Fruit fly (Drosophila melanogaster) whole organism, embryonic: ENCODE results near the gene janB.

Source experiments
- Bteb2 ChIP-seq: fragments of 200-800 bp; sonication (Bioruptor generic); optimal IDR thresholded peaks from 2 replicates; lab custom pipeline; 2016; ENCODE audit warnings: missing biosample characterization, missing genetic modification characterization
- CG10959 ChIP-seq: fragments of 200-800 bp; sonication (Bioruptor generic); IDR thresholded peaks from 2 replicates; pipeline ENCODE4 v1.3.6; 2022; ENCODE audit warnings: missing biosample characterization, missing genetic modification characterization
- CG11723 ChIP-seq: fragments of 200-800 bp; sonication (Bioruptor generic); optimal IDR thresholded peaks from 2 replicates; lab custom pipeline; 2017; ENCODE audit warnings: missing biosample characterization, mild to moderate bottlenecking, missing genetic modification characterization
- CG1233 ChIP-seq: fragments of 200-800 bp; sonication (Bioruptor generic); optimal IDR thresholded peaks from 4 replicates; lab custom pipeline; 2018; ENCODE audit warnings: missing biosample characterization, mild to moderate bottlenecking, missing genetic modification characterization
- CG13424 ChIP-seq: fragments of 200-800 bp; sonication (Bioruptor generic); optimal IDR thresholded peaks from 2 replicates; lab custom pipeline; 2019; ENCODE audit warnings: missing biosample characterization, mild to moderate bottlenecking, missing genetic modification characterization, moderate library complexity
- CG15696 ChIP-seq: fragments of 200-800 bp; sonication (Bioruptor generic); optimal IDR thresholded peaks from 2 replicates; lab custom pipeline; 2019; ENCODE audit warnings: missing biosample characterization, mild to moderate bottlenecking, missing genetic modification characterization, moderate library complexity
- CG17361 ChIP-seq: fragments of 200-800 bp; sonication (Bioruptor generic); IDR thresholded peaks from 3 replicates; pipeline ENCODE4 v1.3.6; 2022; ENCODE audit warnings: missing biosample characterization, missing genetic modification characterization
- CG2889 ChIP-seq: fragments of 200-800 bp; sonication (Bioruptor generic); IDR thresholded peaks from 3 replicates; pipeline ENCODE4 v1.3.6; 2022; ENCODE audit warnings: missing biosample characterization, missing genetic modification characterization
- CG30403 ChIP-seq: fragments of 200-800 bp; sonication (Bioruptor generic); optimal IDR thresholded peaks from 3 replicates; lab custom pipeline; 2016; ENCODE audit warnings: missing biosample characterization, missing genetic modification characterization
- CG31365 ChIP-seq: fragments of 200-800 bp; sonication (Bioruptor generic); optimal IDR thresholded peaks from 2 replicates; lab custom pipeline; 2018; ENCODE audit warnings: missing biosample characterization, mild to moderate bottlenecking, missing genetic modification characterization
- CG34224 ChIP-seq: fragments of 200-800 bp; sonication (Bioruptor generic); IDR thresholded peaks from 3 replicates; pipeline ENCODE4 v1.3.6; 2022; ENCODE audit warnings: missing biosample characterization, missing genetic modification characterization; ENCODE audit not compliant: partially characterized antibody
- CG34376 ChIP-seq: fragments of 200-800 bp; sonication (Bioruptor generic); optimal IDR thresholded peaks from 2 replicates; lab custom pipeline; 2018; ENCODE audit warnings: missing biosample characterization, mild to moderate bottlenecking, missing genetic modification characterization
- CG43689 ChIP-seq: fragments of 200-800 bp; sonication (Bioruptor generic); IDR thresholded peaks from 2 replicates; pipeline ENCODE4 v1.3.6; 2022; ENCODE audit warnings: missing biosample characterization, missing genetic modification characterization
- CG4707 ChIP-seq: fragments of 200-800 bp; sonication (Bioruptor generic); optimal IDR thresholded peaks from 2 replicates; lab custom pipeline; 2018; ENCODE audit warnings: missing biosample characterization, mild to moderate bottlenecking, missing genetic modification characterization, moderate library complexity
- CG8359 ChIP-seq: fragments of 200-800 bp; sonication (Bioruptor generic); optimal IDR thresholded peaks from 2 replicates; lab custom pipeline; 2017; ENCODE audit warnings: missing biosample characterization, mild to moderate bottlenecking, missing genetic modification characterization, borderline replicate concordance
- Dip2 ChIP-seq: fragments of 200-800 bp; sonication (Bioruptor generic); IDR thresholded peaks from 2 replicates; pipeline ENCODE4 v1.3.6; 2022; ENCODE audit warnings: missing biosample characterization, missing genetic modification characterization
- Dref ChIP-seq: fragments of 200-800 bp; sonication (Bioruptor generic); IDR thresholded peaks from 2 replicates; pipeline ENCODE4 v1.3.6; 2022; ENCODE audit warnings: missing biosample characterization, missing genetic modification characterization
- E2f2 ChIP-seq: fragments of 200-800 bp; sonication (Bioruptor generic); IDR thresholded peaks from 2 replicates; pipeline ENCODE4 v1.3.6; 2022; ENCODE audit warnings: missing biosample characterization, missing genetic modification characterization
- HLHmδ ChIP-seq: fragments of 200-800 bp; sonication (Bioruptor generic); optimal IDR thresholded peaks from 2 replicates; lab custom pipeline; 2018; ENCODE audit warnings: missing biosample characterization, mild to moderate bottlenecking, missing genetic modification characterization, moderate library complexity
- Hey ChIP-seq: fragments of 200-800 bp; sonication (Bioruptor generic); optimal IDR thresholded peaks from 3 replicates; lab custom pipeline; 2018; ENCODE audit warnings: missing biosample characterization, mild to moderate bottlenecking, missing genetic modification characterization
- Hr3 ChIP-seq: fragments of 200-800 bp; sonication (Bioruptor generic); optimal IDR thresholded peaks from 3 replicates; lab custom pipeline; 2016; ENCODE audit warnings: missing biosample characterization, missing genetic modification characterization
- Kr ChIP-seq: fragments of 200-800 bp; sonication (Bioruptor generic); optimal IDR thresholded peaks from 2 replicates; lab custom pipeline; 2017; ENCODE audit warnings: missing biosample characterization, mild to moderate bottlenecking, missing genetic modification characterization
- Nf-YC ChIP-seq: fragments of 200-800 bp; optimal IDR thresholded peaks from 3 replicates; lab custom pipeline; 2019; ENCODE audit warnings: missing biosample characterization, mild to moderate bottlenecking, missing genetic modification characterization, moderate library complexity
- PHDP ChIP-seq: fragments of 200-800 bp; sonication (Bioruptor generic); optimal IDR thresholded peaks from 3 replicates; lab custom pipeline; 2018; ENCODE audit warnings: missing biosample characterization, mild to moderate bottlenecking, missing genetic modification characterization, moderate library complexity
- Rfx ChIP-seq: fragments of 200-800 bp; sonication (Bioruptor generic); IDR thresholded peaks from 2 replicates; pipeline ENCODE4 v1.3.6; 2022; ENCODE audit warnings: missing biosample characterization, missing genetic modification characterization
- Spps ChIP-seq: fragments of 200-800 bp; sonication (Bioruptor generic); optimal IDR thresholded peaks from 2 replicates; lab custom pipeline; 2018; ENCODE audit warnings: missing biosample characterization, mild to moderate bottlenecking, missing genetic modification characterization
- ac ChIP-seq: fragments of 200-800 bp; sonication (Bioruptor generic); optimal IDR thresholded peaks from 3 replicates; lab custom pipeline; 2017; ENCODE audit warnings: missing biosample characterization, mild to moderate bottlenecking, missing genetic modification characterization
- al ChIP-seq: fragments of 200-800 bp; sonication (Bioruptor generic); IDR thresholded peaks from 2 replicates; pipeline ENCODE4 v1.3.6; 2022; ENCODE audit warnings: missing biosample characterization, missing genetic modification characterization
- cg ChIP-seq: fragments of 200-800 bp; sonication (Bioruptor generic); optimal IDR thresholded peaks from 3 replicates; lab custom pipeline; 2019; ENCODE audit warnings: missing biosample characterization, mild to moderate bottlenecking, missing genetic modification characterization, moderate library complexity
- chinmo ChIP-seq: fragments of 200-800 bp; sonication (Bioruptor generic); IDR thresholded peaks from 4 replicates; pipeline ENCODE4 v1.3.6; 2022; ENCODE audit warnings: missing biosample characterization, missing genetic modification characterization; ENCODE audit not compliant: partially characterized antibody
- crol ChIP-seq: fragments of 200-800 bp; sonication (Bioruptor generic); IDR thresholded peaks from 2 replicates; pipeline ENCODE4 v1.3.6; 2022; ENCODE audit warnings: missing biosample characterization, missing genetic modification characterization
- da ChIP-seq: fragments of 200-800 bp; sonication (Bioruptor generic); optimal IDR thresholded peaks from 2 replicates; lab custom pipeline; 2016; ENCODE audit warnings: missing biosample characterization, missing genetic modification characterization
- dm ChIP-seq: fragments of 200-800 bp; sonication (Bioruptor generic); optimal IDR thresholded peaks from 3 replicates; lab custom pipeline; 2016; ENCODE audit warnings: missing biosample characterization, missing genetic modification characterization
- esg ChIP-seq: fragments of 200-800 bp; sonication (Bioruptor generic); conservative IDR thresholded peaks from 2 replicates; pipeline ENCODE4 v1.3.6; 2022; ENCODE audit warnings: missing biosample characterization, missing genetic modification characterization
- eyg ChIP-seq: fragments of 200-800 bp; sonication (Bioruptor generic); optimal IDR thresholded peaks from 3 replicates; lab custom pipeline; 2016; ENCODE audit warnings: missing biosample characterization, missing genetic modification characterization
- fd64A ChIP-seq: fragments of 200-800 bp; sonication (Bioruptor generic); optimal IDR thresholded peaks from 3 replicates; lab custom pipeline; 2018; ENCODE audit warnings: missing biosample characterization, mild to moderate bottlenecking, missing genetic modification characterization
- gro ChIP-seq: fragments of 200-800 bp; sonication (Bioruptor generic); optimal IDR thresholded peaks from 2 replicates; lab custom pipeline; 2016; ENCODE audit warnings: missing biosample characterization, missing genetic modification characterization
- gt ChIP-seq: fragments of 200-800 bp; sonication (Bioruptor generic); IDR thresholded peaks from 2 replicates; pipeline ENCODE4 v1.3.6; 2022; ENCODE audit warnings: missing biosample characterization, missing genetic modification characterization
- jing ChIP-seq: fragments of 200-800 bp; sonication (Bioruptor generic); optimal IDR thresholded peaks from 2 replicates; lab custom pipeline; 2018; ENCODE audit warnings: missing biosample characterization, mild to moderate bottlenecking, missing genetic modification characterization
- lilli ChIP-seq: fragments of 200-800 bp; sonication (Bioruptor generic); optimal IDR thresholded peaks from 3 replicates; lab custom pipeline; 2016; ENCODE audit warnings: missing biosample characterization, missing genetic modification characterization
- nerfin-2 ChIP-seq: fragments of 200-800 bp; sonication (Bioruptor generic); IDR thresholded peaks from 2 replicates; pipeline ENCODE4 v1.3.6; 2022; ENCODE audit warnings: missing biosample characterization, missing genetic modification characterization; ENCODE audit not compliant: partially characterized antibody
- nmo ChIP-seq: fragments of 200-800 bp; sonication (Bioruptor generic); optimal IDR thresholded peaks from 2 replicates; lab custom pipeline; 2018; ENCODE audit warnings: missing biosample characterization, mild to moderate bottlenecking, missing genetic modification characterization, moderate library complexity
- org-1 ChIP-seq: fragments of 200-800 bp; sonication (Bioruptor generic); optimal IDR thresholded peaks from 2 replicates; lab custom pipeline; 2017; ENCODE audit warnings: missing biosample characterization, missing genetic modification characterization
- prd ChIP-seq, 3 experiments: fragments of >200 bp in 2 of 3; fragments of 200-800 bp in 1 of 3; sonication (Bioruptor generic) in 1 of 3; optimal IDR thresholded peaks in 2 of 3; IDR thresholded peaks in 1 of 3; 2 replicates in 2 of 3; 3 replicates in 1 of 3; pipeline versions ENCODE4 v1.3.6 to Lab custom; 2017 to 2022; ENCODE audit warnings: missing biosample characterization in 1 of 3, missing genetic modification characterization in 1 of 3
- ranshi ChIP-seq: fragments of 200-800 bp; sonication (Bioruptor generic); IDR thresholded peaks from 2 replicates; pipeline ENCODE4 v1.3.6; 2022; ENCODE audit warnings: missing biosample characterization, missing genetic modification characterization
- seq ChIP-seq: fragments of 200-800 bp; sonication (Bioruptor generic); IDR thresholded peaks from 2 replicates; pipeline ENCODE4 v1.3.6; 2022; ENCODE audit warnings: missing biosample characterization, missing genetic modification characterization
- sug ChIP-seq: fragments of 200-800 bp; optimal IDR thresholded peaks from 2 replicates; lab custom pipeline; 2019; ENCODE audit warnings: missing biosample characterization, mild to moderate bottlenecking, missing genetic modification characterization, moderate library complexity
- tgo ChIP-seq: fragments of 200-800 bp; sonication (Bioruptor generic); IDR thresholded peaks from 3 replicates; pipeline ENCODE4 v1.3.6; 2022; ENCODE audit warnings: missing biosample characterization, missing genetic modification characterization
- tll ChIP-seq, 2 experiments: fragments of 200-800 bp in 1 of 2; fragments of >200 bp in 1 of 2; sonication (Bioruptor generic) in 1 of 2; optimal IDR thresholded peaks; 2 replicates each; lab custom pipeline; 2017 to 2019; ENCODE audit warnings: missing biosample characterization in 2 of 2, missing genetic modification characterization in 2 of 2, mild to moderate bottlenecking in 1 of 2, moderate library complexity in 1 of 2
- tna ChIP-seq: fragments of 200-800 bp; sonication (Bioruptor generic); IDR thresholded peaks from 2 replicates; pipeline ENCODE4 v1.3.6; 2022; ENCODE audit warnings: missing biosample characterization, missing genetic modification characterization; ENCODE audit not compliant: partially characterized antibody
- tup ChIP-seq: fragments of 200-800 bp; sonication (Bioruptor generic); optimal IDR thresholded peaks from 2 replicates; lab custom pipeline; 2016; ENCODE audit warnings: missing biosample characterization, mild to moderate bottlenecking, missing genetic modification characterization, moderate library complexity

Gene janB

DNA sequence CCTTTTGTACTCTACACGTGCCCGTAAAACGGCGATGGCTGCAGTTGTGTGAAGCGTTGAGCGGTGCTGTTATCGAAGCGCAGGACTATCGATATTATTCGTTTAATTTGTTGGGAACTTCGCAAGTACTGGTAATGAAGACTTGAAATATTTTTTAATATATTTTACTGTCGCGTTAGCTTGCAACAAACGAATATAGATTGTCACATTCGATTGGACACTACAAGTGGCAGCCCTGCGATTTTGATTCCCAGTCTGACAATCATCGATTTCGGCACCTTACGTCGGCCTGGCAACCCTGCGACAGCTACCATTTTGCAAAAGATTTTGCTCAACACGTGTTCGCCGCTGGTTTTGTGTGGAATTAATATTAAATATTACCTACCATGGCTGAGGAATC is 33.9 kb downstream of the janB start, which contains the start of the genes Nlp and Nph (continued):
- no peak for TF ChIP-seq CG11723 (GFP tag; lab: Kevin White, UChicago)
- TF ChIP-seq Bteb2 (GFP tag; lab: Kevin White, UChicago) = no peak
- no peak for TF ChIP-seq cg (GFP tag; lab: Kevin White, UChicago)
- TF ChIP-seq seq (GFP tag; lab: Robert Waterston, UW) = no peak
- TF ChIP-seq Nf-YC (tag; lab: Kevin White, UChicago) = peak; percentile 39
- TF ChIP-seq Hey (tag; lab: Kevin White, UChicago) = no peak
- TF ChIP-seq org-1 = no peak
- no peak for TF ChIP-seq crol
- TF ChIP-seq gt = no peak
- no peak for TF ChIP-seq jing (GFP tag; lab: Kevin White, UChicago)
- peak; percentile 89 for TF ChIP-seq dm (GFP tag; lab: Kevin White, UChicago)
- TF ChIP-seq CG17361 (GFP tag; lab: Robert Waterston, UW) = no peak
- no peak for TF ChIP-seq ac
- peak; percentile 78 for TF ChIP-seq nerfin-2 (GFP tag; lab: Robert Waterston, UW)
- no peak for TF ChIP-seq da (GFP tag; lab: Kevin White, UChicago)
- TF ChIP-seq Rfx (GFP tag; lab: Robert Waterston, UW) = peak; percentile 48; the same call in 1 of the 2 replicates
- TF ChIP-seq al (GFP tag; lab: Robert Waterston, UW) = no peak
- no peak for TF ChIP-seq CG2889 (GFP tag; lab: Robert Waterston, UW)
- TF ChIP-seq lilli (GFP tag; lab: Kevin White, UChicago) = peak; percentile 54
- TF ChIP-seq CG1233 (GFP tag; lab: Kevin White, UChicago) = no peak
- no peak for TF ChIP-seq eyg (GFP tag; lab: Kevin White, UChicago)
- TF ChIP-seq chinmo (GFP tag; lab: Robert Waterston, UW) = peak; percentile 74; the same call in 1 of the 4 replicates
- no peak for TF ChIP-seq fd64A (GFP tag; lab: Kevin White, UChicago)
- peak; percentile 67 for TF ChIP-seq nmo
- peak; percentile 40 for TF ChIP-seq CG30403 (GFP tag; lab: Kevin White, UChicago)
- TF ChIP-seq esg = no peak
- TF ChIP-seq CG13424 (tag; lab: Kevin White, UChicago) = peak; percentile 15
- no peak for TF ChIP-seq gro (GFP tag; lab: Kevin White, UChicago)
- TF ChIP-seq CG8359 (GFP tag; lab: Kevin White, UChicago) = no peak
- TF ChIP-seq PHDP (tag; lab: Kevin White, UChicago) = no peak
- TF ChIP-seq tup (GFP tag; lab: Kevin White, UChicago) = no peak
- TF ChIP-seq CG43689 (GFP tag; lab: Robert Waterston, UW) = no peak
- peak; percentile 92 for TF ChIP-seq CG34224 (GFP tag; lab: Robert Waterston, UW)
- no peak for TF ChIP-seq HLHmδ
- TF ChIP-seq Spps (tag; lab: Kevin White, UChicago) = peak; percentile 7
- peak; percentile 71 for TF ChIP-seq Dref
- TF ChIP-seq CG4707 (GFP tag; lab: Kevin White, UChicago) = no peak
- TF ChIP-seq tna (GFP tag; lab: Robert Waterston, UW) = peak; percentile 61
- no peak for TF ChIP-seq CG15696
- no peak for TF ChIP-seq Kr (GFP tag; lab: Kevin White, UChicago)
- peak; percentile 48 for TF ChIP-seq sug (tag; lab: Kevin White, UChicago)
- TF ChIP-seq tgo (GFP tag; lab: Robert Waterston, UW) = no peak; the same call in 2 of the 3 replicates
- TF ChIP-seq tll (GFP tag; optimal IDR thresholded peaks at IDR 0.05; lab: Kevin White, UChicago) = no peak
- TF ChIP-seq Dip2 (GFP tag; lab: Robert Waterston, UW) = no peak
- TF ChIP-seq CG34376 = no peak
- TF ChIP-seq ranshi (GFP tag; lab: Robert Waterston, UW) = no peak
- no peak for TF ChIP-seq CG31365 (tag; lab: Kevin White, UChicago)
- peak; percentile 45 for TF ChIP-seq E2f2 (GFP tag; lab: Robert Waterston, UW)
- TF ChIP-seq prd (optimal IDR thresholded peaks at IDR 0.05; lab: Kevin White, UChicago) = no peak
- TF ChIP-seq prd (GFP tag; IDR thresholded peaks at IDR 0.05; lab: Robert Waterston, UW) = no peak
- TF ChIP-seq CG10959 (GFP tag; lab: Robert Waterston, UW) = no peak
- no peak for TF ChIP-seq Hr3 (GFP tag; lab: Kevin White, UChicago)
